Worm (Caenorhabditis elegans) whole organism, L2 larva: ENCODE data around the gene T03F6.4.

Source experiments
- ama-1 ChIP-seq: fragments of 150-350 bp; optimal IDR thresholded peaks from 2 replicates; lab custom pipeline; 2018; ENCODE audit warnings: inconsistent platforms
- elt-1 ChIP-seq: fragments of 150-350 bp; optimal IDR thresholded peaks from 2 replicates; lab custom pipeline; 2014; ENCODE audit warnings: missing biosample characterization, missing genetic modification characterization
- gmeb-1 ChIP-seq: fragments of 150-350 bp; optimal IDR thresholded peaks from 2 replicates; lab custom pipeline; 2014; ENCODE audit warnings: missing biosample characterization, missing genetic modification characterization
- lin-13 ChIP-seq: fragments of 150-350 bp; optimal IDR thresholded peaks from 2 replicates; lab custom pipeline; 2014; ENCODE audit warnings: missing biosample characterization, missing genetic modification reagents, missing genetic modification characterization
- lin-39 ChIP-seq: fragments of 150-350 bp; optimal IDR thresholded peaks from 2 replicates; lab custom pipeline; 2014; ENCODE audit warnings: missing biosample characterization, missing genetic modification reagents, missing genetic modification characterization
- mdl-1 ChIP-seq, 2 experiments: fragments of 150-350 bp in 1 of 2; sonication (generic microtip) in 1 of 2; optimal IDR thresholded peaks; 2 replicates each; lab custom pipeline; 2017; ENCODE audit warnings: missing biosample characterization in 2 of 2, missing genetic modification characterization in 2 of 2
- nhr-10 ChIP-seq: sonication (generic microtip); optimal IDR thresholded peaks from 2 replicates; lab custom pipeline; 2017; ENCODE audit warnings: missing biosample characterization, missing genetic modification characterization
- nhr-11 ChIP-seq: fragments of 150-350 bp; optimal IDR thresholded peaks from 2 replicates; lab custom pipeline; 2014; ENCODE audit warnings: missing biosample characterization, missing genetic modification characterization
- nhr-237 ChIP-seq: fragments of 150-350 bp; optimal IDR thresholded peaks from 2 replicates; lab custom pipeline; 2014; ENCODE audit warnings: missing biosample characterization, missing genetic modification characterization
- unc-39 ChIP-seq: fragments of 150-350 bp; optimal IDR thresholded peaks from 2 replicates; lab custom pipeline; 2014; ENCODE audit warnings: missing biosample characterization, missing genetic modification characterization
- unc-62 ChIP-seq: fragments of 150-350 bp; optimal IDR thresholded peaks from 2 replicates; lab custom pipeline; 2014; ENCODE audit warnings: missing biosample characterization, missing genetic modification reagents, missing genetic modification characterization
- zag-1 ChIP-seq: fragments of 150-350 bp; optimal IDR thresholded peaks from 2 replicates; lab custom pipeline; 2014; ENCODE audit warnings: missing biosample characterization, missing genetic modification characterization
- ztf-11 ChIP-seq: sonication (generic microtip); optimal IDR thresholded peaks from 2 replicates; lab custom pipeline; 2017; ENCODE audit warnings: missing biosample characterization, missing genetic modification characterization

- TF ChIP-seq lin-39 (no peak), zag-1 (tag; lab: Kevin White, UChicago) (no peak), ztf-11 (tag; lab: Kevin White, UChicago) (no peak), nhr-11 (tag; lab: Kevin White, UChicago) (no peak), ama-1 (lab: Kevin White, UChicago) (no peak), mdl-1 (tag; optimal IDR thresholded peaks at IDR 0.05; lab: Kevin White, UChicago) (no peak), nhr-10 (tag; lab: Kevin White, UChicago) (no peak), gmeb-1 (tag; lab: Kevin White, UChicago) (no peak), unc-62 (no peak), elt-1 (no peak), unc-39 (tag; lab: Kevin White, UChicago) (no peak), lin-13 (no peak), nhr-237 (no peak)
Observed at ce11 chrIII:13395262-13395661, 9.3 kb downstream of the T03F6.4 start, which contains the start of gene F11F1.1.
